Worm (Caenorhabditis elegans) whole organism, L4 larva: ENCODE measurements around the gene npr-43.

Experiments
- D1046.2 ChIP-seq: fragments of 200-800 bp; sonication (Bioruptor generic); IDR thresholded peaks from 2 replicates; pipeline ENCODE4 v1.3.6; 2022; ENCODE audit warnings: missing genetic modification characterization, missing compliant biosample characterization
- F26F4.8 ChIP-seq: fragments of 200-800 bp; sonication (Bioruptor generic); conservative IDR thresholded peaks from 2 replicates; pipeline ENCODE4 v1.3.6; 2022; ENCODE audit warnings: missing genetic modification characterization, missing compliant biosample characterization
- F44E2.7 ChIP-seq: fragments of 200-800 bp; sonication (Bioruptor generic); IDR thresholded peaks from 2 replicates; pipeline ENCODE4 v2.1.2; 2022; ENCODE audit warnings: missing genetic modification characterization, missing compliant biosample characterization
- F49E8.2 ChIP-seq: sonication (generic microtip); optimal IDR thresholded peaks from 2 replicates; lab custom pipeline; 2016; ENCODE audit warnings: missing compliant biosample characterization, mild to moderate bottlenecking, missing genetic modification characterization, borderline replicate concordance
- Y105C5A.15 ChIP-seq: fragments of 200-800 bp; sonication (Bioruptor generic); IDR thresholded peaks from 2 replicates; pipeline ENCODE4 v1.3.6; 2022; ENCODE audit warnings: missing genetic modification characterization, missing compliant biosample characterization
- Y5F2A.4 ChIP-seq: fragments of 200-800 bp; sonication (Bioruptor generic); optimal IDR thresholded peaks from 2 replicates; lab custom pipeline; 2018; ENCODE audit warnings: mild to moderate bottlenecking, missing genetic modification characterization, missing compliant biosample characterization
- Y75B8A.6 ChIP-seq: fragments of 200-800 bp; sonication (Bioruptor generic); IDR thresholded peaks from 2 replicates; pipeline ENCODE4 v1.3.6; 2022; ENCODE audit warnings: missing genetic modification reagents, missing genetic modification characterization, missing compliant biosample characterization
- arid-1 ChIP-seq: fragments of 200-800 bp; sonication (Bioruptor generic); conservative IDR thresholded peaks from 2 replicates; pipeline ENCODE4 v1.3.6; 2022; ENCODE audit warnings: missing genetic modification reagents, missing genetic modification characterization, missing compliant biosample characterization
- ceh-28 ChIP-seq: fragments of 150-350 bp; optimal IDR thresholded peaks from 2 replicates; lab custom pipeline; 2014; ENCODE audit warnings: missing biosample characterization, missing genetic modification reagents, missing genetic modification characterization
- ceh-32 ChIP-seq: sonication (generic microtip); optimal IDR thresholded peaks from 2 replicates; lab custom pipeline; 2016; ENCODE audit warnings: mild to moderate bottlenecking, missing genetic modification characterization, missing compliant biosample characterization; ENCODE audit not compliant: poor library complexity
- ceh-62 ChIP-seq: sonication (generic microtip); optimal IDR thresholded peaks from 2 replicates; lab custom pipeline; 2017; ENCODE audit warnings: missing biosample characterization, missing genetic modification characterization
- ces-1 ChIP-seq: fragments of 150-350 bp; sonication (generic microtip); optimal IDR thresholded peaks from 4 replicates; lab custom pipeline; 2014; ENCODE audit warnings: missing biosample characterization, missing genetic modification reagents, missing genetic modification characterization
- cey-2 ChIP-seq: sonication (generic microtip); optimal IDR thresholded peaks from 3 replicates; lab custom pipeline; 2017; ENCODE audit warnings: missing genetic modification characterization, mild to moderate bottlenecking, missing compliant biosample characterization, antibody characterized with exemption, borderline replicate concordance; ENCODE audit not compliant: insufficient read depth
- ctbp-1 ChIP-seq: fragments of 200-800 bp; sonication (Bioruptor generic); IDR thresholded peaks from 2 replicates; pipeline ENCODE4 v1.3.6; 2022; ENCODE audit warnings: missing genetic modification reagents, missing genetic modification characterization, missing compliant biosample characterization
- daf-16 ChIP-seq, 3 experiments: sonication (generic microtip); optimal IDR thresholded peaks; 2 replicates each; lab custom pipeline; 2016 to 2017; ENCODE audit warnings: missing genetic modification characterization in 3 of 3, missing genetic modification reagents in 3 of 3, mild to moderate bottlenecking in 2 of 3, missing compliant biosample characterization in 2 of 3, missing biosample characterization in 1 of 3, moderate library complexity in 1 of 3
- daf-19 ChIP-seq: fragments of 200-800 bp; sonication (Bioruptor generic); conservative IDR thresholded peaks from 2 replicates; pipeline ENCODE4 v1.3.6; 2022; ENCODE audit warnings: missing genetic modification characterization, missing compliant biosample characterization
- dmd-6 ChIP-seq: fragments of 200-800 bp; sonication (Bioruptor generic); IDR thresholded peaks from 2 replicates; pipeline ENCODE4 v1.3.6; 2022; ENCODE audit warnings: missing genetic modification reagents, missing genetic modification characterization, missing compliant biosample characterization
- dmd-9 ChIP-seq: fragments of 200-800 bp; sonication (Bioruptor generic); IDR thresholded peaks from 2 replicates; pipeline ENCODE4 v1.3.6; 2022; ENCODE audit warnings: missing genetic modification reagents, missing genetic modification characterization, missing compliant biosample characterization
- dve-1 ChIP-seq: sonication (generic microtip); optimal IDR thresholded peaks from 2 replicates; lab custom pipeline; 2017; ENCODE audit warnings: antibody characterized with exemption, mild to moderate bottlenecking, missing genetic modification characterization, missing compliant biosample characterization; ENCODE audit not compliant: insufficient read depth
- fkh-10 ChIP-seq: fragments of 150-350 bp; optimal IDR thresholded peaks from 2 replicates; lab custom pipeline; 2014; ENCODE audit warnings: missing biosample characterization, missing genetic modification reagents, missing genetic modification characterization
- gei-8 ChIP-seq: fragments of 200-800 bp; sonication (Bioruptor generic); optimal IDR thresholded peaks from 2 replicates; lab custom pipeline; 2018; ENCODE audit warnings: mild to moderate bottlenecking, missing genetic modification characterization, missing compliant biosample characterization
- hif-1 ChIP-seq, 2 experiments: sonication (generic microtip); optimal IDR thresholded peaks; 2 replicates each; lab custom pipeline; 2016 to 2017; ENCODE audit warnings: missing compliant biosample characterization in 2 of 2, missing genetic modification characterization in 2 of 2, missing genetic modification reagents in 2 of 2, missing genotype in 2 of 2, mild to moderate bottlenecking in 1 of 2
- hlh-30 ChIP-seq: sonication (generic microtip); optimal IDR thresholded peaks from 2 replicates; lab custom pipeline; 2017; ENCODE audit warnings: antibody characterized with exemption, mild to moderate bottlenecking, missing genetic modification characterization, missing compliant biosample characterization; ENCODE audit not compliant: insufficient read depth
- lin-1 ChIP-seq: fragments of 200-800 bp; sonication (Bioruptor generic); IDR thresholded peaks from 2 replicates; pipeline ENCODE4 v1.3.6; 2022; ENCODE audit warnings: missing genetic modification reagents, missing genetic modification characterization, missing compliant biosample characterization
- lin-15B ChIP-seq: fragments of 150-350 bp; sonication (generic microtip); optimal IDR thresholded peaks from 3 replicates; lab custom pipeline; 2014; ENCODE audit warnings: missing biosample characterization, missing genetic modification characterization
- lin-29 ChIP-seq: fragments of 200-800 bp; sonication (Bioruptor generic); IDR thresholded peaks from 2 replicates; pipeline ENCODE4 v1.3.6; 2022; ENCODE audit warnings: missing genetic modification reagents, missing genetic modification characterization, missing compliant biosample characterization
- lin-39 ChIP-seq: fragments of 150-350 bp; optimal IDR thresholded peaks from 2 replicates; lab custom pipeline; 2014; ENCODE audit warnings: missing biosample characterization, missing genetic modification reagents, missing genetic modification characterization
- lir-3 ChIP-seq: sonication (generic microtip); optimal IDR thresholded peaks from 2 replicates; lab custom pipeline; 2016; ENCODE audit warnings: mild to moderate bottlenecking, missing genetic modification characterization, missing compliant biosample characterization
- madf-9 ChIP-seq: fragments of 200-800 bp; sonication (Bioruptor generic); conservative IDR thresholded peaks from 2 replicates; pipeline ENCODE4 v1.3.6; 2022; ENCODE audit warnings: missing genetic modification reagents, missing genetic modification characterization, missing compliant biosample characterization
- mdt-29 ChIP-seq: fragments of 200-800 bp; sonication (Bioruptor generic); IDR thresholded peaks from 2 replicates; pipeline ENCODE4 v1.3.6; 2022; ENCODE audit warnings: missing genetic modification reagents, missing genetic modification characterization, missing compliant biosample characterization
- mxl-2 ChIP-seq: fragments of 200-800 bp; sonication (Bioruptor generic); conservative IDR thresholded peaks from 2 replicates; pipeline ENCODE4 v1.3.6; 2022; ENCODE audit warnings: missing genetic modification reagents, missing genetic modification characterization, missing compliant biosample characterization
- nhr-102 ChIP-seq: sonication (generic microtip); optimal IDR thresholded peaks from 2 replicates; lab custom pipeline; 2016; ENCODE audit warnings: mild to moderate bottlenecking, missing genetic modification characterization, moderate library complexity, missing compliant biosample characterization
- nhr-111 ChIP-seq: fragments of 200-800 bp; sonication (Bioruptor generic); optimal IDR thresholded peaks from 2 replicates; lab custom pipeline; 2018; ENCODE audit warnings: mild to moderate bottlenecking, missing genetic modification characterization, missing compliant biosample characterization
- nhr-237 ChIP-seq: sonication (generic microtip); optimal IDR thresholded peaks from 2 replicates; lab custom pipeline; 2017; ENCODE audit warnings: missing biosample characterization, missing genetic modification characterization
- nhr-28 ChIP-seq: fragments of 150-350 bp; optimal IDR thresholded peaks from 2 replicates; lab custom pipeline; 2014; ENCODE audit warnings: missing biosample characterization, missing genetic modification characterization
- nhr-6 ChIP-seq: fragments of 150-350 bp; optimal IDR thresholded peaks from 2 replicates; lab custom pipeline; 2014; ENCODE audit warnings: missing biosample characterization, missing genetic modification characterization
- pha-4 ChIP-seq, 2 experiments: fragments of 150-350 bp in 1 of 2; fragments of 200-800 bp in 1 of 2; sonication (Bioruptor generic) in 1 of 2; IDR thresholded peaks in 1 of 2; optimal IDR thresholded peaks in 1 of 2; 2 replicates each; pipeline versions ENCODE4 v1.3.6 to Lab custom; 2014 to 2022; ENCODE audit warnings: missing genetic modification characterization in 2 of 2, missing genetic modification reagents in 2 of 2, missing biosample characterization in 1 of 2, missing compliant biosample characterization in 1 of 2
- saeg-2 ChIP-seq: fragments of 200-800 bp; sonication (Bioruptor generic); IDR thresholded peaks from 2 replicates; pipeline ENCODE4 v1.3.6; 2022; ENCODE audit warnings: missing genetic modification reagents, missing genetic modification characterization, missing compliant biosample characterization
- sdz-12 ChIP-seq: fragments of 200-800 bp; sonication (Bioruptor generic); optimal IDR thresholded peaks from 2 replicates; lab custom pipeline; 2018; ENCODE audit warnings: mild to moderate bottlenecking, missing genetic modification characterization, missing compliant biosample characterization
- snpc-1.2 ChIP-seq: fragments of 200-800 bp; sonication (Bioruptor generic); IDR thresholded peaks from 2 replicates; pipeline ENCODE4 v1.3.6; 2022; ENCODE audit warnings: missing genetic modification reagents, missing genetic modification characterization, missing compliant biosample characterization
- spr-3 ChIP-seq: fragments of 200-800 bp; sonication (Bioruptor generic); optimal IDR thresholded peaks from 2 replicates; lab custom pipeline; 2018; ENCODE audit warnings: mild to moderate bottlenecking, missing genetic modification characterization, missing compliant biosample characterization
- unc-130 ChIP-seq: sonication (generic microtip); optimal IDR thresholded peaks from 2 replicates; lab custom pipeline; 2016; ENCODE audit warnings: missing genetic modification reagents, missing genetic modification characterization, missing compliant biosample characterization
- unc-62 ChIP-seq, 3 experiments: fragments of 150-350 bp in 1 of 3; sonication (generic microtip); optimal IDR thresholded peaks in 2 of 3; peaks in 1 of 3; 1 replicate in 1 of 3; 2 replicates in 2 of 3; lab custom pipeline; 2014 to 2017; ENCODE audit warnings: missing biosample characterization in 3 of 3, missing genetic modification characterization in 3 of 3, missing genetic modification reagents in 3 of 3, missing genotype in 1 of 3
- vab-7 ChIP-seq: fragments of 200-800 bp; sonication (Bioruptor generic); IDR thresholded peaks from 2 replicates; pipeline ENCODE4 v1.3.6; 2022; ENCODE audit warnings: missing genetic modification reagents, missing genetic modification characterization, missing compliant biosample characterization
- zfp-2 ChIP-seq: sonication (generic microtip); optimal IDR thresholded peaks from 2 replicates; lab custom pipeline; 2016; ENCODE audit warnings: mild to moderate bottlenecking, missing genetic modification characterization, missing compliant biosample characterization

Gene npr-43

DNA sequence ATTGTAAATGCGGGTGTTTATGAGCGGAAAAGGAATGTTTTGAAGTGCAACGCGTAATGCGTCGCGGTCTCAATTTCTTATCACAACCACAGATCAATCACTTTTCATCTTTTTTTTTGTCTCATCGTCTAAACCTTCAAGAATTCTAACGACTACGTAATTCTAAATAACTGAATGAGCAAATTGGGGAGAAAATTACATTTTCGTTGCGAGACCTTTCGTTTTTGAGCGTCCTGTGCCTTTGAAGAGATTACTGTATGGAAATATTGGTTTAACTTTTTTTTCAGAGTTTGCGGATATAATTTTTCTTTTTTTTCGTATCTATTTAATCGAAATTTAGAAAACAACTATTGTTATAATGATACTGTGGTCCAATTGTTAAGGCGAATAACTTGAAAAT lies 28.4 kb downstream of the npr-43 start (continued):
- TF ChIP-seq saeg-2 (GFP tag; lab: Robert Waterston, UW) (no peak), dve-1 (tag; lab: Kevin White, UChicago) (peak; percentile 6), lin-1 (GFP tag; lab: Robert Waterston, UW) (no peak), nhr-111 (GFP tag; lab: Kevin White, UChicago) (no peak), snpc-1.2 (GFP tag; lab: Robert Waterston, UW) (no peak)

DNA sequence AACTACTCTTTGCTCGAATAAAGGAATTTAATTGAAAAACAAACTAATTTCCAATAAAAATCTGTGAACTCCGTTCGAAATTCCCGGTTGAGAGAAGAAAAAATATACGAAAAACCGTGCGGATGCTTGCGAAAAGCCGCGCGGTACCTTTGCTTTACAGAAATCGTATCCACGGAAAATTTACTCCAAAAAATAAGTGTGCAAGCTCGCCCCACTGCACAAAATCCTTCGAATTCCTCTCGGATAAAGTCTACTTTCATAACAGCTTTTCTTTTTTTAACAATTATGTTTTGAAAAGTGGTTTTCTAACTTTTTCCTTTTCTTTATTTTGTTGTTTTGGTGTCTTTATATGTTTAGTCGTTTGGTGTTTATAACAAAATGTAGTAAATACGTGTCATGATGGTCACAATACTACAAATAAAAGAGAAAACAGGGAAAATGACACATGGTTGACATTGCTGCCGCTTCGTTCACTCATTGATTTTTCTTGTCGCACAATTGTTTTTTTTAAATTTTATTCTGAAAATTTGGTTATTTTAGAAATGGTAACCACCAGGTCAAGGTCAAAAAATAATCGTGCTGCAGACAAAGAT lies 31.6 kb downstream of the npr-43 start, which contains the start of gene cept-2:
TSS of gene cept-2 (plus strand) at position 533 of the 593 bp plus-strand sequence.
- TF ChIP-seq gei-8 (GFP tag; lab: Kevin White, UChicago) = no peak
- TF ChIP-seq mxl-2 (GFP tag; lab: Robert Waterston, UW) = no peak
- TF ChIP-seq cey-2 (tag; lab: Kevin White, UChicago) = no peak
- TF ChIP-seq nhr-237 (tag; lab: Kevin White, UChicago) = no peak
- no peak for TF ChIP-seq spr-3
- TF ChIP-seq F26F4.8 (GFP tag; lab: Robert Waterston, UW) = no peak
- TF ChIP-seq lir-3 = no peak
- peak; percentile 63 for TF ChIP-seq F49E8.2
- no peak for TF ChIP-seq nhr-111 (GFP tag; lab: Kevin White, UChicago)
- TF ChIP-seq F44E2.7 (GFP tag; lab: Robert Waterston, UW) = no peak
- TF ChIP-seq arid-1 (GFP tag; lab: Robert Waterston, UW) = no peak
- no peak for TF ChIP-seq Y5F2A.4
- no peak for TF ChIP-seq madf-9 (GFP tag; lab: Robert Waterston, UW)
- no peak; the same call in 1 of the 2 replicates for TF ChIP-seq pha-4 (GFP tag; IDR thresholded peaks at IDR 0.05; lab: Robert Waterston, UW)
- no peak for TF ChIP-seq pha-4 (tag; optimal IDR thresholded peaks at IDR 0.05; lab: Kevin White, UChicago)
- TF ChIP-seq ctbp-1 (GFP tag; lab: Robert Waterston, UW) = peak; percentile 77
- TF ChIP-seq unc-130 (GFP tag; lab: Kevin White, UChicago) = peak; percentile 80
- no peak for TF ChIP-seq mdt-29
- TF ChIP-seq Y105C5A.15 (GFP tag; lab: Robert Waterston, UW) = no peak
- TF ChIP-seq nhr-6 (tag; lab: Kevin White, UChicago) = peak; percentile 100
- TF ChIP-seq ces-1 (GFP tag; lab: Kevin White, UChicago) = peak; percentile 38
- peak; percentile 88 for TF ChIP-seq nhr-28 (tag; lab: Kevin White, UChicago)
- 0 out of 2 replicates have a peak, but pooled peaks have one; percentile 23 for TF ChIP-seq D1046.2 (GFP tag; lab: Robert Waterston, UW)
- peak; percentile 71; the same call in 1 of the 2 replicates for TF ChIP-seq daf-19 (GFP tag; lab: Robert Waterston, UW)
- TF ChIP-seq vab-7 (GFP tag; lab: Robert Waterston, UW) = peak; percentile 79
- peak in 1 of 2 experiments; percentile 85 for TF ChIP-seq hif-1 (tag; optimal IDR thresholded peaks at IDR 0.05; lab: Kevin White, UChicago)
- no peak for TF ChIP-seq lin-39 (tag; lab: Kevin White, UChicago)
- peak; percentile 70 for TF ChIP-seq zfp-2 (tag; lab: Kevin White, UChicago)
- no peak for TF ChIP-seq ceh-62 (tag; lab: Kevin White, UChicago)
- peak; percentile 94 for TF ChIP-seq fkh-10 (GFP tag; lab: Kevin White, UChicago)
- no peak for TF ChIP-seq daf-16 (GFP tag; optimal IDR thresholded peaks at IDR 0.05; lab: Kevin White, UChicago)
- peak; percentile 69 for TF ChIP-seq daf-16 (tag; optimal IDR thresholded peaks at IDR 0.05; lab: Kevin White, UChicago)
- TF ChIP-seq dmd-6 (GFP tag; lab: Robert Waterston, UW) = peak; percentile 73
- TF ChIP-seq Y75B8A.6 (GFP tag; lab: Robert Waterston, UW) = no peak
- TF ChIP-seq sdz-12 (GFP tag; lab: Kevin White, UChicago) = no peak
- TF ChIP-seq unc-62 (GFP tag; optimal IDR thresholded peaks at IDR 0.05 in 1 of 2; lab: Kevin White, UChicago) = no peak
- no peak for TF ChIP-seq unc-62 (tag; optimal IDR thresholded peaks at IDR 0.05; lab: Kevin White, UChicago)
- no peak for TF ChIP-seq lin-15B (tag; lab: Kevin White, UChicago)
- peak; percentile 81 for TF ChIP-seq dmd-9 (GFP tag; lab: Robert Waterston, UW)
- TF ChIP-seq hlh-30 (tag; lab: Kevin White, UChicago) = peak; percentile 80
- TF ChIP-seq ceh-32 = no peak
- no peak for TF ChIP-seq ceh-28 (tag; lab: Kevin White, UChicago)
- TF ChIP-seq nhr-102 (tag; lab: Kevin White, UChicago) = no peak
- TF ChIP-seq lin-29 = 0 out of 2 replicates have a peak, but pooled peaks have one; percentile 18
